Worm (Caenorhabditis elegans) whole organism, L2 larva: ENCODE measurements around the gene Y37D8A.8.

Experiments used
- R02D3.7 ChIP-seq: fragments of 150-350 bp; optimal IDR thresholded peaks from 2 replicates; lab custom pipeline; 2014; ENCODE audit warnings: missing biosample characterization, missing genetic modification characterization
- dmd-4 ChIP-seq: sonication (generic microtip); optimal IDR thresholded peaks from 2 replicates; lab custom pipeline; 2017; ENCODE audit warnings: missing biosample characterization, missing genetic modification characterization
- egl-27 ChIP-seq: sonication (generic microtip); optimal IDR thresholded peaks from 3 replicates; lab custom pipeline; 2017; ENCODE audit warnings: missing biosample characterization, missing genetic modification reagents, missing genetic modification characterization
- elt-1 ChIP-seq: fragments of 150-350 bp; optimal IDR thresholded peaks from 2 replicates; lab custom pipeline; 2014; ENCODE audit warnings: missing biosample characterization, missing genetic modification characterization
- lin-13 ChIP-seq: fragments of 150-350 bp; optimal IDR thresholded peaks from 2 replicates; lab custom pipeline; 2014; ENCODE audit warnings: missing biosample characterization, missing genetic modification reagents, missing genetic modification characterization
- lin-39 ChIP-seq: fragments of 150-350 bp; optimal IDR thresholded peaks from 2 replicates; lab custom pipeline; 2014; ENCODE audit warnings: missing biosample characterization, missing genetic modification reagents, missing genetic modification characterization
- lsy-2 ChIP-seq, 2 experiments: fragments of 150-350 bp in 1 of 2; sonication (generic microtip) in 1 of 2; optimal IDR thresholded peaks; 2 replicates each; lab custom pipeline; 2014 to 2017; ENCODE audit warnings: missing biosample characterization in 2 of 2, missing genetic modification characterization in 2 of 2
- nhr-10 ChIP-seq: sonication (generic microtip); optimal IDR thresholded peaks from 2 replicates; lab custom pipeline; 2017; ENCODE audit warnings: missing biosample characterization, missing genetic modification characterization
- nhr-11 ChIP-seq: fragments of 150-350 bp; optimal IDR thresholded peaks from 2 replicates; lab custom pipeline; 2014; ENCODE audit warnings: missing biosample characterization, missing genetic modification characterization
- snpc-4 ChIP-seq: fragments of 150-350 bp; optimal IDR thresholded peaks from 2 replicates; lab custom pipeline; 2014; ENCODE audit warnings: missing biosample characterization, missing genetic modification characterization
- unc-62 ChIP-seq: fragments of 150-350 bp; optimal IDR thresholded peaks from 2 replicates; lab custom pipeline; 2014; ENCODE audit warnings: missing biosample characterization, missing genetic modification reagents, missing genetic modification characterization
- zag-1 ChIP-seq: fragments of 150-350 bp; optimal IDR thresholded peaks from 2 replicates; lab custom pipeline; 2014; ENCODE audit warnings: missing biosample characterization, missing genetic modification characterization

- TF ChIP-seq egl-27 (tag; lab: Kevin White, UChicago) (no peak), dmd-4 (tag; lab: Kevin White, UChicago) (no peak), lin-13 (GFP tag; lab: Kevin White, UChicago) (no peak), lsy-2 (tag; optimal IDR thresholded peaks at IDR 0.05; lab: Kevin White, UChicago) (no peak), snpc-4 (no peak), nhr-10 (tag; lab: Kevin White, UChicago) (no peak), lin-39 (tag; lab: Kevin White, UChicago) (no peak), R02D3.7 (no peak), nhr-11 (tag; lab: Kevin White, UChicago) (no peak), unc-62 (GFP tag; lab: Kevin White, UChicago) (no peak), elt-1 (tag; lab: Kevin White, UChicago) (no peak), zag-1 (no peak)
Measured at ce11 chrIII:12829068-12829467, 35.7 kb upstream of the Y37D8A.8 start, which contains the start of gene Y37D8A.3.
